Fruit fly (Drosophila melanogaster) whole organism: ENCODE results near the gene Rab19.

Source experiments
- CG8478 ChIP-seq: fragments of >200 bp; optimal IDR thresholded peaks from 2 replicates; lab custom pipeline; 2018; ENCODE audit warnings: inconsistent platforms
- Dll ChIP-seq: fragments of >200 bp; optimal IDR thresholded peaks from 2 replicates; lab custom pipeline; 2017
- EcR ChIP-seq, 2 experiments: fragments of >200 bp; optimal IDR thresholded peaks; 2 replicates each; lab custom pipeline; 2017; ENCODE audit warnings: missing biosample characterization in 2 of 2, missing genetic modification characterization in 2 of 2, missing genetic modification reagents in 2 of 2
- pan ChIP-seq: fragments of >200 bp; optimal IDR thresholded peaks from 2 replicates; lab custom pipeline; 2017
- psq ChIP-seq: fragments of >200 bp; optimal IDR thresholded peaks from 2 replicates; lab custom pipeline; 2017
- usp ChIP-seq: fragments of >200 bp; optimal IDR thresholded peaks from 2 replicates; lab custom pipeline; 2017; ENCODE audit warnings: missing biosample characterization, missing genetic modification characterization, mixed read lengths

DNA sequence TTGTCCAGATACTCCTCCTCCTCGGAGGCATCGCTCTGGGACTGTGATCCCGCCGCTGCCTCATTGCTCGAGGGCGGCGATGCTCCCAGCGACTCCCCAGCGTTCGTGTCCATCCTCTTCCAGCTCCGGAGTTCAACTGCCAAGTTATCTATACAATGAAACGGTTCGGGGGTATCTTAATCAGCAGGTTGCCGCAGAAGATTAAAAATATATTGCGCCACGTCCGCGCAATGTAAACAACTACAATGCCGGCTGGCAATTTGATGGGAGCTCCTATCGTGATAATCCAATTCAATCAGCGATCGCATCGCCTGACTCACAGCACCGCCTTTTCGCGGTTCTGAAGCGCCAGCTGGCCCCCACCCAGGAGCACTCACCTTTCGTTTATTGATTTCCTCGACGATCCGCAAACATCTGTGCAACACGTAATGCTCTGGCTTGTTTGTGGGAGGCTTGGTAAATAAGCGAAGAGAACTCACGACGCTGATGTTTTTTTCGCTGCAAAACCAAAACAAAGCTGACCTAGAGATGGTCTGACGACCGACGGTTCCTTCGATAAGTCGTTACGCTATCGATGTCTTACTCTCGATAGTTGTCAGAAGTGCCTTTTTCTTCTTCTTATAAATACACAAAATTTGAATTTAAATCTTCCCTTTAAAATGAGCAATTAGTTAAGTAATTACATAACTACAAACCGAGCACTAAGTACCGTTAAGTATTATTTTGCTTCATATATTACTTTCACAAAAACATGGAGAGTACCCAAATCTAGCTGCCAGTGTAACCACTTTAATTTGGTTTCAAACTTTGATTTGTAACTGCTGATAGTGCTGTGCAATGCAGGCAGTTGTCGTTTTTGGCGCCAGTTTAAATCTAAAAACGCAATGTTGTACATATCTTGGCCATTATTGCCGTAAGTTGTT lies 7.2 kb upstream of the Rab19 start, which contains the start of gene cert:
- TF ChIP-seq psq (no peak), CG8478 (lab: Kevin White, UChicago) (no peak), EcR (GFP tag; optimal IDR thresholded peaks at IDR 0.05; lab: Kevin White, UChicago) (no peak), usp (GFP tag; lab: Kevin White, UChicago) (no peak), Dll (lab: Kevin White, UChicago) (no peak), pan (lab: Kevin White, UChicago) (no peak)
